Worm (Caenorhabditis elegans): ENCODE measurements around the gene ZC53.22.

ce11 chrX:1959063-1959462, 36.9 kb upstream of the ZC53.22 start:
- TF ChIP-seq flt-1 (GFP tag; IDR thresholded peaks at IDR 0.05), result no peak
- TF ChIP-seq ztf-23 (GFP tag; IDR thresholded peaks at IDR 0.05), result no peak
